Fruit fly (Drosophila melanogaster) whole organism, adult: ENCODE data around the gene CG34268.

Experiments used
- cic ChIP-seq: fragments of 200-800 bp; sonication (Bioruptor generic); optimal IDR thresholded peaks from 2 replicates; lab custom pipeline; 2017; ENCODE audit warnings: missing biosample characterization, mild to moderate bottlenecking, missing genetic modification characterization, moderate library complexity
- cnc ChIP-seq, 2 experiments: fragments of >200 bp; optimal IDR thresholded peaks; 2 replicates each; lab custom pipeline; 2017
- ovo ChIP-seq: fragments of 200-800 bp; sonication (Bioruptor generic); optimal IDR thresholded peaks from 2 replicates; lab custom pipeline; 2016; ENCODE audit warnings: missing biosample characterization, missing genetic modification characterization

DNA sequence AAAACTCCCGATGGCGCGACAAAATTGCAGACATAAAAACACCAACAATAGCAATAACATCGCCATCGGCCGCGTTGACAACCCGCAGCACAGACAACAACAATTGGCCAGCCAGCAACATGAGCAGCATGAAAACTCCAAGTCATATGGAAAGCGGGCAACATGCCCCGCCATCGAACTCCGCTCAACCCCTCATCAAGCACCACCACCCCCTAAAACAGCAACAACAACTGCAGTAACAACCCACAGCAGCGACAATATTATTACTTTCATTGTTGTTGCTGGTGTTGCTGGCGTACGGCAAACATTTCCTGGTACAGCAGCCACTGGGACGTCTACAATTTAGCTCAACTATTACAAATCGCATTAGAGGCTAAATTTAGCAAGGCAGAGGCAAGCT, 43.4 kb upstream of the CG34268 start:
- TF ChIP-seq ovo (no peak), cic (GFP tag; lab: Kevin White, UChicago) (no peak), cnc (optimal IDR thresholded peaks at IDR 0.05; lab: Kevin White, UChicago) (no peak)
